Fruit fly (Drosophila melanogaster): ENCODE results near the gene dsb.

DNA sequence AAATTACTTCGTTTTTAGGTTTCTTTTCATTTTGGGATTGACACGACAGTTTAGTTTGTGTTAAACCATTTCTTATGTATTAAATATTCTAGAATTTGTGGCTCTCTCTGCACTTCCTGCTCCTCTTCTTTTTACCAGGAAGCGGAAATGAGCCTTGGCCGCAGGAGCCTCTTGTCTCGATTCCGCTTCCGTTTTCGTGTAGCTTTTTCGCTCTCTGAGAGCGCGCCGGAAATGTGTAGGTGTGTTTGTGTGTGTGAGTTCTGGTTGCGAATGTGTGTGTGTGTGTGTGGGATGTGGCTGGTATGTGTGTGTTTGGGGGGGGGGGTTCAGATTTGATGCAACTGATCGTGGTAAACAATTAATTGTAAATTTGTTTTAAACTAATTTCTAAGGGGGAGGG, 50.4 kb downstream of the dsb start:
- TF ChIP-seq CG10979 (tag; optimal IDR thresholded peaks at IDR 0.05) (no peak), lilli (GFP tag; optimal IDR thresholded peaks at IDR 0.05) (no peak), danr (GFP tag; IDR thresholded peaks at IDR 0.05) (no peak), CG17186 (GFP tag; optimal IDR thresholded peaks at IDR 0.05) (no peak), ttk (GFP tag; IDR thresholded peaks at IDR 0.05) (no peak), tin (GFP tag; optimal IDR thresholded peaks at IDR 0.05) (no peak), ssp (GFP tag; IDR thresholded peaks at IDR 0.05) (no peak), CG3726 (GFP tag; IDR thresholded peaks at IDR 0.05) (no peak), schlank (tag; optimal IDR thresholded peaks at IDR 0.05) (no peak)

Data from whole organism, embryonic.